Worm (Caenorhabditis elegans): Measurements from ENCODE around the gene spig-4.

Gene spig-4

ce11 chrV:14256813-14257212 lies 49.9 kb downstream of the spig-4 start, which contains the start of gene sre-8:
Gene sre-8 (plus strand): TSS chrV:14257113.
- TF ChIP-seq nhr-77 (tag; optimal IDR thresholded peaks at IDR 0.05) (no peak), sea-2 (GFP tag; optimal IDR thresholded peaks at IDR 0.05) (no peak), fkh-10 (GFP tag; optimal IDR thresholded peaks at IDR 0.05) (no peak), lin-39 (tag; optimal IDR thresholded peaks at IDR 0.05) (no peak), nhr-23 (tag; optimal IDR thresholded peaks at IDR 0.05) (no peak), nhr-25 (tag; optimal IDR thresholded peaks at IDR 0.05) (no peak), R02D3.7 (tag; optimal IDR thresholded peaks at IDR 0.05) (no peak), ceh-16 (tag; optimal IDR thresholded peaks at IDR 0.05) (no peak), ZK546.5 (tag; optimal IDR thresholded peaks at IDR 0.05) (no peak), lin-15B (tag; optimal IDR thresholded peaks at IDR 0.05) (no peak), nhr-43 (tag; optimal IDR thresholded peaks at IDR 0.05; ENCODE audit: poor library complexity, severe bottlenecking) (no peak), pqm-1 (tag; optimal IDR thresholded peaks at IDR 0.05) (no peak), unc-62 (GFP tag; optimal IDR thresholded peaks at IDR 0.05) (no peak), elt-2 (tag; optimal IDR thresholded peaks at IDR 0.05) (no peak), egl-5 (tag; optimal IDR thresholded peaks at IDR 0.05) (no peak), fkh-2 (tag; optimal IDR thresholded peaks at IDR 0.05) (no peak), ceh-28 (tag; optimal IDR thresholded peaks at IDR 0.05) (no peak)
